Worm (Caenorhabditis elegans) whole organism, young adult: ENCODE data around the gene F08H9.2.

Experiments
- F49E8.2 ChIP-seq: sonication (generic microtip); optimal IDR thresholded peaks from 3 replicates; lab custom pipeline; 2017; ENCODE audit warnings: missing genetic modification characterization, mild to moderate bottlenecking, missing compliant biosample characterization, antibody characterized with exemption, moderate library complexity; ENCODE audit not compliant: insufficient read depth
- T07F8.4 ChIP-seq: sonication (generic microtip); optimal IDR thresholded peaks from 2 replicates; lab custom pipeline; 2016; ENCODE audit warnings: mild to moderate bottlenecking, missing genetic modification characterization, moderate library complexity, missing compliant biosample characterization
- hlh-12 ChIP-seq: sonication (generic microtip); optimal IDR thresholded peaks from 2 replicates; lab custom pipeline; 2016; ENCODE audit warnings: missing genetic modification characterization, missing compliant biosample characterization
- snpc-4 ChIP-seq, 5 experiments: fragments of 150-350 bp in 1 of 5; sonication (generic microtip) in 4 of 5; optimal IDR thresholded peaks; 2 replicates each; lab custom pipeline; 2014 to 2018; ENCODE audit warnings: missing genetic modification characterization in 5 of 5, missing biosample characterization in 3 of 5, antibody characterized with exemption in 2 of 5, mild to moderate bottlenecking in 2 of 5, missing compliant biosample characterization in 2 of 5, missing genotype in 2 of 5, moderate library complexity in 2 of 5, missing genetic modification reagents in 1 of 5

DNA sequence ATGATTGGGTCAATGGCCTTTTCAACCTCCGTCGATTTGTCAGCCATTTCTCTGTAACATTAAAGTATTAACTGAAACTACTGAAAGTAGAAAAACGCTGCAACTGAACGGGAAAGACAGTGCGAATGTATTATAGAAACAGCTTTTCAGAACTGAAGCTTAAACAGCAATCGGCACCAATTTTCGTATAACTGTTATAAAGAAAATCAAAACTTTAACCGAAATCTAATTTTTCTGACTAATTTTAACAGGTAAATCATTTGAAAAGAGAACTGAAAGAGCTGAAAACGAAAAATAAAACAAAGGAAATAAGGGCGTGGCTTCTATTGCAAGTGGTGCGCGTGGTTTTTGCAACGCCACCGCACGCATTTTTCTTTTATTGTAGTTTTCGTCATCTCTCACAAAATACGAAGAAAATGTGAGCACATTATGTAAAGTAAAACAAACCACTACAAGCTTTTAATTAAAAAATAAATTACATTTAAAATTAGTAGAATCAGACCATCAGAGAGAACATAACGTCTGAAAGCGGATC is 35.4 kb upstream of the F08H9.2 start, which contains the start of gene rrsr-1:
- TF ChIP-seq F49E8.2 (tag; lab: Kevin White, UChicago) (no peak), hlh-12 (no peak), snpc-4 (GFP tag; optimal IDR thresholded peaks at IDR 0.05; lab: Kevin White, UChicago) (no peak), snpc-4 (tag; optimal IDR thresholded peaks at IDR 0.05; lab: Kevin White, UChicago) (no peak), T07F8.4 (tag; lab: Kevin White, UChicago) (no peak)
